Fruit fly (Drosophila melanogaster) whole organism, prepupa: ENCODE results near the gene CG32318.

Experiments
- CG4318 ChIP-seq: fragments of 200-800 bp; sonication (Bioruptor generic); optimal IDR thresholded peaks from 3 replicates; lab custom pipeline; 2017; ENCODE audit warnings: missing biosample characterization, mild to moderate bottlenecking, missing genetic modification characterization
- Eip78C ChIP-seq: fragments of 200-800 bp; sonication (Bioruptor generic); peaks from one replicate; lab custom pipeline; 2016; ENCODE audit warnings: missing biosample characterization, missing genetic modification characterization

CG32318 gene

dm6 chr3L:1200357-1201051 lies 46.2 kb downstream of the CG32318 start, which contains the start of gene mwh (continued):
- TF ChIP-seq CG4318 (GFP tag; lab: Kevin White, UChicago) (peak; percentile 72), Eip78C (GFP tag; lab: Kevin White, UChicago) (peak; percentile 36)
